Worm (Caenorhabditis elegans) whole organism, L2 larva: ENCODE results near the gene pac-1.

ENCODE experiments used
- C34F6.9 ChIP-seq: fragments of 150-350 bp; optimal IDR thresholded peaks from 2 replicates; lab custom pipeline; 2014; ENCODE audit warnings: missing biosample characterization, missing genetic modification characterization
- F13H6.1 ChIP-seq: sonication (generic microtip); optimal IDR thresholded peaks from 2 replicates; lab custom pipeline; 2016; ENCODE audit warnings: missing genetic modification characterization, missing compliant biosample characterization
- R02D3.7 ChIP-seq: fragments of 150-350 bp; optimal IDR thresholded peaks from 2 replicates; lab custom pipeline; 2014; ENCODE audit warnings: missing biosample characterization, missing genetic modification characterization
- Y55F3AM.14 ChIP-seq: fragments of 200-800 bp; sonication (Bioruptor generic); optimal IDR thresholded peaks from 2 replicates; lab custom pipeline; 2018; ENCODE audit warnings: mild to moderate bottlenecking, missing genetic modification characterization, missing compliant biosample characterization
- ZK546.5 ChIP-seq: sonication (generic microtip); optimal IDR thresholded peaks from 2 replicates; lab custom pipeline; 2017; ENCODE audit warnings: missing biosample characterization, missing genetic modification characterization
- alr-1 ChIP-seq: fragments of 150-350 bp; optimal IDR thresholded peaks from 2 replicates; lab custom pipeline; 2014; ENCODE audit warnings: missing biosample characterization, missing genetic modification characterization
- aly-2 ChIP-seq: fragments of 150-350 bp; optimal IDR thresholded peaks from 2 replicates; lab custom pipeline; 2014; ENCODE audit warnings: missing biosample characterization, missing genetic modification characterization
- ama-1 ChIP-seq: fragments of 150-350 bp; optimal IDR thresholded peaks from 2 replicates; lab custom pipeline; 2018; ENCODE audit warnings: inconsistent platforms
- blmp-1 ChIP-seq: sonication (generic microtip); optimal IDR thresholded peaks from 2 replicates; lab custom pipeline; 2017; ENCODE audit warnings: missing genetic modification characterization, mild to moderate bottlenecking, missing compliant biosample characterization, antibody characterized with exemption, moderate library complexity; ENCODE audit not compliant: insufficient read depth
- ceh-16 ChIP-seq: fragments of 150-350 bp; optimal IDR thresholded peaks from 2 replicates; lab custom pipeline; 2014; ENCODE audit warnings: missing biosample characterization, missing genetic modification characterization
- ceh-82 ChIP-seq: fragments of 150-350 bp; optimal IDR thresholded peaks from 2 replicates; lab custom pipeline; 2014; ENCODE audit warnings: missing biosample characterization, missing genetic modification characterization
- crh-2 ChIP-seq: sonication (generic microtip); optimal IDR thresholded peaks from 2 replicates; lab custom pipeline; 2017; ENCODE audit warnings: missing biosample characterization, missing genetic modification characterization
- dmd-4 ChIP-seq: sonication (generic microtip); optimal IDR thresholded peaks from 2 replicates; lab custom pipeline; 2017; ENCODE audit warnings: missing biosample characterization, missing genetic modification characterization
- egl-27 ChIP-seq: sonication (generic microtip); optimal IDR thresholded peaks from 3 replicates; lab custom pipeline; 2017; ENCODE audit warnings: missing biosample characterization, missing genetic modification reagents, missing genetic modification characterization
- elt-3 ChIP-seq: sonication (generic microtip); optimal IDR thresholded peaks from 2 replicates; lab custom pipeline; 2017; ENCODE audit warnings: missing biosample characterization, missing genetic modification characterization
- fos-1 ChIP-seq: fragments of 150-350 bp; optimal IDR thresholded peaks from 2 replicates; lab custom pipeline; 2014; ENCODE audit warnings: missing biosample characterization, missing genetic modification characterization
- gmeb-1 ChIP-seq: fragments of 150-350 bp; optimal IDR thresholded peaks from 2 replicates; lab custom pipeline; 2014; ENCODE audit warnings: missing biosample characterization, missing genetic modification characterization
- lin-11 ChIP-seq: fragments of 150-350 bp; sonication (generic microtip); optimal IDR thresholded peaks from 2 replicates; lab custom pipeline; 2014; ENCODE audit warnings: missing biosample characterization, missing genetic modification characterization, inconsistent platforms, mixed read lengths
- lin-13 ChIP-seq: fragments of 150-350 bp; optimal IDR thresholded peaks from 2 replicates; lab custom pipeline; 2014; ENCODE audit warnings: missing biosample characterization, missing genetic modification reagents, missing genetic modification characterization
- mab-5 ChIP-seq: fragments of 150-350 bp; optimal IDR thresholded peaks from 2 replicates; lab custom pipeline; 2014; ENCODE audit warnings: missing biosample characterization, missing genetic modification characterization
- mbf-1 ChIP-seq: sonication (generic microtip); optimal IDR thresholded peaks from 2 replicates; lab custom pipeline; 2017; ENCODE audit warnings: missing biosample characterization, missing genetic modification characterization
- mdl-1 ChIP-seq, 2 experiments: fragments of 150-350 bp in 1 of 2; sonication (generic microtip) in 1 of 2; optimal IDR thresholded peaks; 2 replicates each; lab custom pipeline; 2017; ENCODE audit warnings: missing biosample characterization in 2 of 2, missing genetic modification characterization in 2 of 2
- nhr-11 ChIP-seq: fragments of 150-350 bp; optimal IDR thresholded peaks from 2 replicates; lab custom pipeline; 2014; ENCODE audit warnings: missing biosample characterization, missing genetic modification characterization
- nhr-12 ChIP-seq: fragments of 150-350 bp; optimal IDR thresholded peaks from 2 replicates; lab custom pipeline; 2014; ENCODE audit warnings: missing biosample characterization, missing genetic modification characterization
- nhr-23 ChIP-seq: fragments of 150-350 bp; optimal IDR thresholded peaks from 2 replicates; lab custom pipeline; 2014; ENCODE audit warnings: missing biosample characterization, missing genetic modification reagents, missing genetic modification characterization
- nhr-237 ChIP-seq: fragments of 150-350 bp; optimal IDR thresholded peaks from 2 replicates; lab custom pipeline; 2014; ENCODE audit warnings: missing biosample characterization, missing genetic modification characterization
- nhr-6 ChIP-seq: fragments of 150-350 bp; optimal IDR thresholded peaks from 2 replicates; lab custom pipeline; 2014; ENCODE audit warnings: missing biosample characterization, missing genetic modification characterization
- sem-4 ChIP-seq: fragments of 150-350 bp; optimal IDR thresholded peaks from 2 replicates; lab custom pipeline; 2014; ENCODE audit warnings: missing biosample characterization, missing genetic modification reagents, missing genetic modification characterization
- skn-1 ChIP-seq: sonication (generic microtip); optimal IDR thresholded peaks from 2 replicates; lab custom pipeline; 2017; ENCODE audit warnings: missing biosample characterization, missing genetic modification characterization
- sma-3 ChIP-seq: sonication (generic microtip); optimal IDR thresholded peaks from 2 replicates; lab custom pipeline; 2016; ENCODE audit warnings: missing genetic modification reagents, missing genetic modification characterization, missing compliant biosample characterization
- snpc-4 ChIP-seq: fragments of 150-350 bp; optimal IDR thresholded peaks from 2 replicates; lab custom pipeline; 2014; ENCODE audit warnings: missing biosample characterization, missing genetic modification characterization
- unc-39 ChIP-seq: fragments of 150-350 bp; optimal IDR thresholded peaks from 2 replicates; lab custom pipeline; 2014; ENCODE audit warnings: missing biosample characterization, missing genetic modification characterization
- unc-55 ChIP-seq: fragments of 150-350 bp; sonication (generic microtip); optimal IDR thresholded peaks from 3 replicates; lab custom pipeline; 2014; ENCODE audit warnings: missing biosample characterization, missing genetic modification reagents, missing genetic modification characterization
- unc-62 ChIP-seq: fragments of 150-350 bp; optimal IDR thresholded peaks from 2 replicates; lab custom pipeline; 2014; ENCODE audit warnings: missing biosample characterization, missing genetic modification reagents, missing genetic modification characterization
- ztf-1 ChIP-seq: fragments of 200-800 bp; sonication (Bioruptor generic); conservative IDR thresholded peaks from 2 replicates; pipeline ENCODE4 v1.3.6; 2022; ENCODE audit warnings: missing genetic modification characterization, missing compliant biosample characterization
- ztf-11 ChIP-seq: sonication (generic microtip); optimal IDR thresholded peaks from 2 replicates; lab custom pipeline; 2017; ENCODE audit warnings: missing biosample characterization, missing genetic modification characterization
- ztf-4 ChIP-seq: fragments of 150-350 bp; optimal IDR thresholded peaks from 2 replicates; lab custom pipeline; 2014; ENCODE audit warnings: missing biosample characterization, missing genetic modification characterization

Gene pac-1

ce11 chrIII:8529772-8530171 lies 35.0 kb downstream of the pac-1 start, which contains the start of gene ZC21.10:
TSS of gene ZC21.10 (plus strand) at chrIII:8530072.
- TF ChIP-seq aly-2 (tag; lab: Kevin White, UChicago) (no peak), ceh-16 (tag; lab: Kevin White, UChicago) (no peak), mbf-1 (no peak), dmd-4 (tag; lab: Kevin White, UChicago) (no peak), unc-62 (no peak), Y55F3AM.14 (GFP tag; lab: Kevin White, UChicago) (no peak), crh-2 (tag; lab: Kevin White, UChicago) (no peak), mab-5 (no peak), F13H6.1 (tag; lab: Kevin White, UChicago) (no peak), mdl-1 (tag; optimal IDR thresholded peaks at IDR 0.05; lab: Kevin White, UChicago) (no peak), nhr-12 (no peak)

ce11 chrIII:8533900-8534299 lies 39.1 kb downstream of the pac-1 start:
- TF ChIP-seq ama-1 (lab: Kevin White, UChicago) (no peak), C34F6.9 (tag; lab: Kevin White, UChicago) (peak; percentile 16)

- TF ChIP-seq mdl-1 (tag; optimal IDR thresholded peaks at IDR 0.05; lab: Kevin White, UChicago) = no peak
- TF ChIP-seq F13H6.1 (tag; lab: Kevin White, UChicago) = no peak
- no peak for TF ChIP-seq ceh-82 (tag; lab: Kevin White, UChicago)
- no peak for TF ChIP-seq unc-39
- no peak for TF ChIP-seq aly-2 (tag; lab: Kevin White, UChicago)
- no peak for TF ChIP-seq nhr-6
- no peak for TF ChIP-seq sem-4 (tag; lab: Kevin White, UChicago)
Measured at ce11 chrIII:8534647-8535181, 39.9 kb downstream of the pac-1 start, which contains the start of gene trp-1. TSS of gene trp-1 (plus strand) at chrIII:8535131.

- TF ChIP-seq unc-62 (no peak), skn-1 (no peak), alr-1 (tag; lab: Kevin White, UChicago) (no peak), R02D3.7 (tag; lab: Kevin White, UChicago) (no peak), crh-2 (tag; lab: Kevin White, UChicago) (no peak), ztf-11 (no peak), ztf-1 (no peak), egl-27 (no peak), unc-39 (no peak), ztf-4 (tag; lab: Kevin White, UChicago) (no peak), nhr-23 (no peak)
- TF ChIP-seq, all 48 proteins: peak for 0
Measured at ce11 chrIII:8535445-8535844, 40.6 kb downstream of the pac-1 start.

ce11 chrIII:8545515-8545914 lies 50.7 kb downstream of the pac-1 start, which contains the start of gene ZC21.6:
TSS of gene ZC21.6 (minus strand) at chrIII:8545615.
- TF ChIP-seq nhr-237 = no peak
- TF ChIP-seq skn-1 = no peak
- TF ChIP-seq alr-1 (tag; lab: Kevin White, UChicago) = no peak
- no peak for TF ChIP-seq nhr-11 (tag; lab: Kevin White, UChicago)
- TF ChIP-seq elt-3 (tag; lab: Kevin White, UChicago) = no peak
- no peak for TF ChIP-seq ceh-16 (tag; lab: Kevin White, UChicago)
- no peak for TF ChIP-seq aly-2 (tag; lab: Kevin White, UChicago)
- TF ChIP-seq snpc-4 (tag; lab: Kevin White, UChicago) = no peak
- TF ChIP-seq blmp-1 = no peak
- no peak for TF ChIP-seq unc-55 (GFP tag; lab: Kevin White, UChicago)
- TF ChIP-seq dmd-4 (tag; lab: Kevin White, UChicago) = no peak

- TF ChIP-seq mab-5 = no peak
- TF ChIP-seq sma-3 (GFP tag; lab: Kevin White, UChicago) = no peak
- TF ChIP-seq lin-13 (GFP tag; lab: Kevin White, UChicago) = no peak
- no peak for TF ChIP-seq gmeb-1 (tag; lab: Kevin White, UChicago)
- TF ChIP-seq R02D3.7 (tag; lab: Kevin White, UChicago) = no peak
- TF ChIP-seq ZK546.5 (tag; lab: Kevin White, UChicago) = no peak
- TF ChIP-seq F13H6.1 (tag; lab: Kevin White, UChicago) = no peak
- no peak for TF ChIP-seq lin-11 (tag; lab: Kevin White, UChicago)
- TF ChIP-seq nhr-237 = no peak
- no peak for TF ChIP-seq unc-55 (GFP tag; lab: Kevin White, UChicago)
- TF ChIP-seq fos-1 (tag; lab: Kevin White, UChicago) = no peak
- TF ChIP-seq unc-39 = no peak
- TF ChIP-seq C34F6.9 (tag; lab: Kevin White, UChicago) = no peak
- TF ChIP-seq snpc-4 (tag; lab: Kevin White, UChicago) = no peak
- TF ChIP-seq ztf-11 = no peak
- TF ChIP-seq nhr-6 = no peak
Measured at ce11 chrIII:8551705-8552104, 56.9 kb downstream of the pac-1 start.
